Fruit fly (Drosophila melanogaster): ENCODE data around the gene Cog8.

Cog8 gene

dm6 chr2L:11469973-11470372 is 28.8 kb downstream of the Cog8 start (continued):
- TF ChIP-seq Awh (GFP tag; IDR thresholded peaks at IDR 0.05) (no peak), Blimp-1 (GFP tag; optimal IDR thresholded peaks at IDR 0.05) (peak; percentile 39), bowl (GFP tag; IDR thresholded peaks at IDR 0.05) (no peak), Med (GFP tag) (no peak), CG9727 (GFP tag; optimal IDR thresholded peaks at IDR 0.05) (peak; percentile 35), D19A (tag; optimal IDR thresholded peaks at IDR 0.05) (peak; percentile 18), CG8765 (GFP tag; IDR thresholded peaks at IDR 0.05) (no peak), CG7271 (tag; optimal IDR thresholded peaks at IDR 0.05) (no peak), danr (GFP tag; IDR thresholded peaks at IDR 0.05) (no peak), br (optimal IDR thresholded peaks at IDR 0.05) (no peak), onecut (GFP tag; IDR thresholded peaks at IDR 0.05) (no peak), sisA (GFP tag; IDR thresholded peaks at IDR 0.05) (no peak), CG17912 (GFP tag; optimal IDR thresholded peaks at IDR 0.05) (no peak), Meics (GFP tag; optimal IDR thresholded peaks at IDR 0.05) (no peak), CG4282 (GFP tag; optimal IDR thresholded peaks at IDR 0.05) (no peak), HLH4C (GFP tag; IDR thresholded peaks at IDR 0.05; ENCODE audit: partially characterized antibody) (no peak), CG8388 (GFP tag; optimal IDR thresholded peaks at IDR 0.05) (peak; percentile 25), CG10959 (GFP tag; IDR thresholded peaks at IDR 0.05) (no peak), Bteb2 (GFP tag; optimal IDR thresholded peaks at IDR 0.05) (no peak), CG32532 (GFP tag; IDR thresholded peaks at IDR 0.05) (no peak), CG31224 (GFP tag; IDR thresholded peaks at IDR 0.05) (no peak), GATAe (GFP tag; conservative IDR thresholded peaks at IDR 0.05) (no peak), gem (tag; optimal IDR thresholded peaks at IDR 0.05) (peak; percentile 49), CG13287 (GFP tag; IDR thresholded peaks at IDR 0.05; ENCODE audit: partially characterized antibody) (no peak), Eip74EF (GFP tag; optimal IDR thresholded peaks at IDR 0.05) (no peak), cad (GFP tag; optimal IDR thresholded peaks at IDR 0.05) (no peak), CG1529 (GFP tag; optimal IDR thresholded peaks at IDR 0.05) (no peak), Oli (tag; optimal IDR thresholded peaks at IDR 0.05) (peak; percentile 2), dm (GFP tag; optimal IDR thresholded peaks at IDR 0.05) (no peak), CoRest (tag; optimal IDR thresholded peaks at IDR 0.05) (no peak), CG34422 (GFP tag; IDR thresholded peaks at IDR 0.05) (no peak), Sry-δ (GFP tag; optimal IDR thresholded peaks at IDR 0.05) (no peak)

dm6 chr2L:11468082-11468481 is 30.7 kb downstream of the Cog8 start:
- TF ChIP-seq row (GFP tag; IDR thresholded peaks at IDR 0.05): no peak
- no peak for TF ChIP-seq CG17912 (GFP tag; optimal IDR thresholded peaks at IDR 0.05)
- no peak for TF ChIP-seq Stat92E (GFP tag; optimal IDR thresholded peaks at IDR 0.05)
- no peak for TF ChIP-seq Lpt (GFP tag; optimal IDR thresholded peaks at IDR 0.05)
- no peak for TF ChIP-seq Mad (GFP tag; optimal IDR thresholded peaks at IDR 0.05)
- TF ChIP-seq Camta (GFP tag; optimal IDR thresholded peaks at IDR 0.05): no peak
- no peak for TF ChIP-seq bowl (GFP tag; IDR thresholded peaks at IDR 0.05)
- TF ChIP-seq CG9817 (tag; optimal IDR thresholded peaks at IDR 0.05): no peak
- peak; percentile 45 for TF ChIP-seq salm (tag; optimal IDR thresholded peaks at IDR 0.05)
- TF ChIP-seq vvl (GFP tag; IDR thresholded peaks at IDR 0.05): peak; percentile 59; the same call in 1 of the 2 replicates
- TF ChIP-seq Vsx1 (GFP tag; optimal IDR thresholded peaks at IDR 0.05): peak; percentile 5
- TF ChIP-seq inv (GFP tag; IDR thresholded peaks at IDR 0.05; ENCODE audit: partially characterized antibody): no peak
- no peak for TF ChIP-seq repo (GFP tag; optimal IDR thresholded peaks at IDR 0.05)
- TF ChIP-seq maf-S (GFP tag; optimal IDR thresholded peaks at IDR 0.05): no peak
- TF ChIP-seq lbe (GFP tag; optimal IDR thresholded peaks at IDR 0.05): no peak
- TF ChIP-seq CG11093 (GFP tag; IDR thresholded peaks at IDR 0.05): no peak
- TF ChIP-seq CG10321 (GFP tag; IDR thresholded peaks at IDR 0.05): no peak
- TF ChIP-seq CG31388 (GFP tag; optimal IDR thresholded peaks at IDR 0.05): no peak
- peak; percentile 41 for TF ChIP-seq sd (tag; optimal IDR thresholded peaks at IDR 0.05)
- no peak for TF ChIP-seq Rfx (GFP tag; IDR thresholded peaks at IDR 0.05)
- no peak for TF ChIP-seq lov (optimal IDR thresholded peaks at IDR 0.05)
- no peak for TF ChIP-seq lov (GFP tag; IDR thresholded peaks at IDR 0.05)
- peak; percentile 53 for TF ChIP-seq abd-A (tag; optimal IDR thresholded peaks at IDR 0.05)
- TF ChIP-seq CG6854 (GFP tag; optimal IDR thresholded peaks at IDR 0.05): no peak
